Worm (Caenorhabditis elegans) whole organism, mixed stage, embryonic: Measurements from ENCODE around the gene sym-3.

Experiments
- M03D4.4 ChIP-seq: sonication (generic microtip); optimal IDR thresholded peaks from 2 replicates; lab custom pipeline; 2017; ENCODE audit warnings: mild to moderate bottlenecking, missing genetic modification characterization, missing compliant biosample characterization
- bed-3 ChIP-seq: fragments of 200-800 bp; sonication (Bioruptor generic); optimal IDR thresholded peaks from 3 replicates; lab custom pipeline; 2018; ENCODE audit warnings: mild to moderate bottlenecking, missing genetic modification characterization, moderate library complexity, missing compliant biosample characterization
- blmp-1 ChIP-seq: fragments of 150-350 bp; optimal IDR thresholded peaks from 2 replicates; lab custom pipeline; 2014; ENCODE audit warnings: missing biosample characterization, missing genetic modification characterization
- ceh-39 ChIP-seq: fragments of 150-350 bp; optimal IDR thresholded peaks from 2 replicates; lab custom pipeline; 2014; ENCODE audit warnings: missing biosample characterization, missing genetic modification characterization
- ceh-43 ChIP-seq: fragments of 200-800 bp; sonication (Bioruptor generic); optimal IDR thresholded peaks from 2 replicates; lab custom pipeline; 2018; ENCODE audit warnings: mild to moderate bottlenecking, missing genetic modification characterization, moderate library complexity, missing compliant biosample characterization
- ces-1 ChIP-seq: fragments of 150-350 bp; optimal IDR thresholded peaks from 2 replicates; lab custom pipeline; 2014; ENCODE audit warnings: missing biosample characterization, missing genetic modification reagents, missing genetic modification characterization
- cnd-1 ChIP-seq: fragments of 200-800 bp; sonication (Bioruptor generic); optimal IDR thresholded peaks from 2 replicates; lab custom pipeline; 2018; ENCODE audit warnings: mild to moderate bottlenecking, missing genetic modification characterization, missing compliant biosample characterization
- drap-1 ChIP-seq: fragments of 200-800 bp; sonication (Bioruptor generic); optimal IDR thresholded peaks from 3 replicates; lab custom pipeline; 2018; ENCODE audit warnings: mild to moderate bottlenecking, missing genetic modification characterization, missing compliant biosample characterization
- elt-1 ChIP-seq: sonication (generic microtip); optimal IDR thresholded peaks from 2 replicates; lab custom pipeline; 2017; ENCODE audit warnings: missing genetic modification characterization, mild to moderate bottlenecking, missing compliant biosample characterization, antibody characterized with exemption, moderate library complexity, borderline replicate concordance; ENCODE audit not compliant: insufficient read depth
- elt-3 ChIP-seq: fragments of 150-350 bp; optimal IDR thresholded peaks from 2 replicates; lab custom pipeline; 2014; ENCODE audit warnings: missing biosample characterization, missing genetic modification characterization
- flh-1 ChIP-seq: fragments of 200-800 bp; sonication (Bioruptor generic); optimal IDR thresholded peaks from 2 replicates; lab custom pipeline; 2018; ENCODE audit warnings: mild to moderate bottlenecking, missing genetic modification characterization, moderate library complexity, missing compliant biosample characterization
- ham-2 ChIP-seq: fragments of 200-800 bp; sonication (Bioruptor generic); optimal IDR thresholded peaks from 2 replicates; lab custom pipeline; 2018; ENCODE audit warnings: mild to moderate bottlenecking, missing genetic modification characterization, missing compliant biosample characterization
- lin-13 ChIP-seq: fragments of 150-350 bp; optimal IDR thresholded peaks from 2 replicates; lab custom pipeline; 2014; ENCODE audit warnings: missing biosample characterization, missing genetic modification characterization
- lin-32 ChIP-seq: fragments of 200-800 bp; sonication (Bioruptor generic); optimal IDR thresholded peaks from 2 replicates; lab custom pipeline; 2018; ENCODE audit warnings: mild to moderate bottlenecking, missing genetic modification characterization, missing compliant biosample characterization
- lsy-2 ChIP-seq: fragments of 150-350 bp; optimal IDR thresholded peaks from 2 replicates; lab custom pipeline; 2014; ENCODE audit warnings: missing biosample characterization, missing genetic modification characterization
- mep-1 ChIP-seq: fragments of 150-350 bp; optimal IDR thresholded peaks from 2 replicates; lab custom pipeline; 2017; ENCODE audit warnings: missing biosample characterization, missing genetic modification reagents, missing genetic modification characterization, inconsistent platforms
- mls-2 ChIP-seq: sonication (generic microtip); optimal IDR thresholded peaks from 2 replicates; lab custom pipeline; 2016; ENCODE audit warnings: mild to moderate bottlenecking, missing genetic modification characterization, moderate library complexity, missing compliant biosample characterization
- nhr-2 ChIP-seq: fragments of 150-350 bp; optimal IDR thresholded peaks from 2 replicates; lab custom pipeline; 2014; ENCODE audit warnings: missing biosample characterization, missing genetic modification characterization
- nhr-237 ChIP-seq: fragments of 150-350 bp; optimal IDR thresholded peaks from 2 replicates; lab custom pipeline; 2014; ENCODE audit warnings: missing biosample characterization, missing genetic modification characterization
- nhr-28 ChIP-seq: fragments of 150-350 bp; optimal IDR thresholded peaks from 2 replicates; lab custom pipeline; 2014; ENCODE audit warnings: missing biosample characterization, missing genetic modification characterization
- nhr-76 ChIP-seq: sonication (generic microtip); optimal IDR thresholded peaks from 2 replicates; lab custom pipeline; 2017; ENCODE audit warnings: missing biosample characterization, missing genetic modification characterization
- pha-4 ChIP-seq: fragments of 150-350 bp; optimal IDR thresholded peaks from 2 replicates; lab custom pipeline; 2018; ENCODE audit warnings: missing biosample characterization, missing genetic modification reagents, missing genetic modification characterization
- sem-2 ChIP-seq: fragments of 200-800 bp; sonication (Bioruptor generic); optimal IDR thresholded peaks from 2 replicates; lab custom pipeline; 2018; ENCODE audit warnings: mild to moderate bottlenecking, missing genetic modification characterization, missing compliant biosample characterization
- snpc-4 ChIP-seq: fragments of 150-350 bp; optimal IDR thresholded peaks from 2 replicates; lab custom pipeline; 2014; ENCODE audit warnings: missing biosample characterization, missing genetic modification characterization
- sptf-1 ChIP-seq: sonication (generic microtip); optimal IDR thresholded peaks from 2 replicates; lab custom pipeline; 2017; ENCODE audit warnings: mild to moderate bottlenecking, missing genetic modification characterization, moderate library complexity, missing compliant biosample characterization
- unc-120 ChIP-seq: sonication (generic microtip); optimal IDR thresholded peaks from 2 replicates; lab custom pipeline; 2017; ENCODE audit warnings: missing genetic modification characterization, missing compliant biosample characterization; ENCODE audit not compliant: poor library complexity, severe bottlenecking
- unc-39 ChIP-seq: fragments of 150-350 bp; optimal IDR thresholded peaks from 2 replicates; lab custom pipeline; 2014; ENCODE audit warnings: missing biosample characterization, missing genetic modification characterization
- unc-62 ChIP-seq: fragments of 150-350 bp; optimal IDR thresholded peaks from 2 replicates; lab custom pipeline; 2014; ENCODE audit warnings: missing biosample characterization, missing genetic modification reagents, missing genetic modification characterization
- zip-8 ChIP-seq: fragments of 150-350 bp; optimal IDR thresholded peaks from 2 replicates; lab custom pipeline; 2014; ENCODE audit warnings: missing biosample characterization, missing genetic modification characterization
- ztf-11 ChIP-seq: fragments of 150-350 bp; optimal IDR thresholded peaks from 2 replicates; lab custom pipeline; 2014; ENCODE audit warnings: missing biosample characterization, missing genetic modification characterization

Gene sym-3

DNA sequence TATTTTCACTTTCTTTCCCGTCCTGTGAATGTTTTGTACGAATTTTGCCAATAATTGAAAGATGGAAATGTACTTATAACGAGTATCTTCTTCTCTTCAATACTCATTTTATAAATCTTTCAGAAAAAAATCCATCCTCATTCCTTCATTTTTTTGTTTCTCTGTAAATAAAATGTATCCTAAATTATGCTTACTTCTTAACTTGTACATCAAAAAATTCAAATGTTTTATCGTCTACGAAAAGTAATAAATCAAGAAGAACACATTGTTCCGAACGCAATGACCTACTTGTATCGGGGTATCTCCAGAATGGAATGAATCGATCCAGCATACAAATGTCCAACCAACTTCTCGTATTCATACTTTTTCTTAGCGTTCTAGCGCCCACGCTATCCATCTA, 12.6 kb downstream of the sym-3 start, which contains the start of gene F46G11.6:
F46G11.6 (plus strand) TSS at position 301 of the 400 bp plus-strand sequence.
- TF ChIP-seq lin-13 (tag; lab: Kevin White, UChicago) (no peak), nhr-2 (tag; lab: Kevin White, UChicago) (no peak), ham-2 (GFP tag; lab: Kevin White, UChicago) (no peak), mep-1 (tag; lab: Kevin White, UChicago) (no peak), nhr-237 (no peak), cnd-1 (tag; lab: Kevin White, UChicago) (no peak), elt-3 (tag; lab: Kevin White, UChicago) (no peak)

ce11 chrX:5787861-5788260, 14.3 kb downstream of the sym-3 start, which contains the start of gene F46G11.2:
TSS of gene F46G11.2 (plus strand) at chrX:5788161.
- TF ChIP-seq elt-1 (tag; lab: Kevin White, UChicago) (no peak), lin-13 (tag; lab: Kevin White, UChicago) (no peak), ztf-11 (tag; lab: Kevin White, UChicago) (no peak), pha-4 (tag; lab: Kevin White, UChicago) (no peak), blmp-1 (tag; lab: Kevin White, UChicago) (no peak), sptf-1 (no peak)

DNA sequence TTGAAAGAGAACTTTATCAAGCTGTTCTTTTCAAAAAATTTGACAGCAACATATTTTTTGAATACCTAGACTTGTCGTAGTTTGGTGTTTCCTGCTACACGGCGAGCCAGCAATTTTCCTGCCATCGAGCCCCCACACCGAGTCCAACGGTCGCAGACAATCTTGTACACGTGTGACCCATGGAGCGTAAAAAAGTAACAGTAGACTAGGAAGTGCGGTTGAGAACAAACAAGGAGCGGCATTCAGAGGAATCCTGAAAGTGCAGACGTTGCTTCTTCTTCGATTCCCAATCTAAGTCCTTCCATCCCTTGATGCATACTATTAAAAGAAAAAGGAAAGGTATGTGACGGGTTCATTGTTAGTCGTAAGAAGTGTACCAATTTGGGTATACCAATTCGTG, 17.3 kb downstream of the sym-3 start, which contains the start of gene twnk-1:
twnk-1 (plus strand) TSS at position 301 of the 400 bp plus-strand sequence.
- no peak for TF ChIP-seq snpc-4 (tag; lab: Kevin White, UChicago)
- no peak for TF ChIP-seq nhr-76 (tag; lab: Kevin White, UChicago)
- no peak for TF ChIP-seq M03D4.4 (tag; lab: Kevin White, UChicago)
- no peak for TF ChIP-seq bed-3 (GFP tag; lab: Kevin White, UChicago)
- TF ChIP-seq unc-62 (GFP tag; lab: Kevin White, UChicago), result no peak
- no peak for TF ChIP-seq flh-1 (GFP tag; lab: Kevin White, UChicago)
- no peak for TF ChIP-seq zip-8 (tag; lab: Kevin White, UChicago)
- TF ChIP-seq ceh-39, result no peak
- no peak for TF ChIP-seq elt-3 (tag; lab: Kevin White, UChicago)
- no peak for TF ChIP-seq nhr-237
- TF ChIP-seq lsy-2 (tag; lab: Kevin White, UChicago), result no peak
- no peak for TF ChIP-seq ces-1 (GFP tag; lab: Kevin White, UChicago)
- no peak for TF ChIP-seq pha-4 (tag; lab: Kevin White, UChicago)
- TF ChIP-seq ham-2 (GFP tag; lab: Kevin White, UChicago), result no peak
- TF ChIP-seq elt-1 (tag; lab: Kevin White, UChicago), result no peak
- TF ChIP-seq sptf-1, result no peak
- no peak for TF ChIP-seq unc-39 (tag; lab: Kevin White, UChicago)
- no peak for TF ChIP-seq drap-1 (GFP tag; lab: Kevin White, UChicago)
- TF ChIP-seq mls-2 (tag; lab: Kevin White, UChicago), result no peak
- TF ChIP-seq, all 35 proteins: peak for 0

DNA sequence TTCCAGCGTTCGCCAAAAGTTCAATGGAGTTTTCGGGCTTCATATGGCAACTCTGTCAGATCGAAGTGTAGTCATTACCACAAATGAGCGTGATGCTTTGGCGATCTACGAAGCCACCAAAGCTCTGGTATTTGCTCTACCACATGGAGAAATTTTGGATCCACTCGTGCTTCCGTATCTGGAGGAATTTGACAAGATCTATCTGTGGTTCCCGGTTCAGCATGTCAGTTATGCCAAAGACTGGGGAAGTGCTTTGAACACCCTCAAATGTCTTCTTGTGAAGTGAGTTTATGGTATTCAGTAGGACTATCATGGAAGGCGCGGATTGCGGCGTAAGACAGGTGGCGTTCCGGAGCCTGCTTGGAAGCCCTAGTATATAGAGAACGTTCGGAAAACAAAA, 20.9 kb downstream of the sym-3 start:
- TF ChIP-seq sem-2 (GFP tag; lab: Kevin White, UChicago), result no peak
- no peak for TF ChIP-seq unc-39 (tag; lab: Kevin White, UChicago)

DNA sequence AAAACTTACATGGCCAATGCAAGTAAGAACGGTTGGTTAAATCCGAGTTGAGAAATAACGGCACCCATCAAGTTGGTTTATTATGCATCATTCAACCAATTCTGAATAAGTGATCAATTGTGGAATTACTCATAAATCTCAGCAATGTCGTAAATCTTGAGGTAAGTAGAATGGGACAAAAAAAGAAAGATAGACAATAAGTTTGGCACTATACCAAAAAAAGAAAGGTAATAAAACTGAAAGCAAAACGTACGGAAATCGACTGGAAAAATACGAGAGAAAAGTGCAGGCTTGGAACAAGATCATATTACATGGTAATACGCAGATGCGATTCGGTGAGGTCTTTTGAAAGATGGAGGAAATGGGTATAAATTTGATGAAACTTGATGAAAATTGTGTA, 25.1 kb downstream of the sym-3 start, which contains the start of gene F46G11.4:
F46G11.4 (minus strand) TSS at position 101 of the 400 bp plus-strand sequence.
- TF ChIP-seq bed-3 (GFP tag; lab: Kevin White, UChicago) (no peak), pha-4 (tag; lab: Kevin White, UChicago) (no peak), lin-13 (tag; lab: Kevin White, UChicago) (no peak), snpc-4 (tag; lab: Kevin White, UChicago) (no peak), mls-2 (tag; lab: Kevin White, UChicago) (no peak), M03D4.4 (tag; lab: Kevin White, UChicago) (no peak), ceh-39 (no peak), mep-1 (tag; lab: Kevin White, UChicago) (no peak), zip-8 (tag; lab: Kevin White, UChicago) (no peak), lin-32 (GFP tag; lab: Kevin White, UChicago) (no peak), elt-3 (tag; lab: Kevin White, UChicago) (no peak), ceh-43 (GFP tag; lab: Kevin White, UChicago) (no peak), lsy-2 (tag; lab: Kevin White, UChicago) (no peak), flh-1 (GFP tag; lab: Kevin White, UChicago) (no peak), sptf-1 (no peak), nhr-28 (tag; lab: Kevin White, UChicago) (no peak), unc-120 (tag; lab: Kevin White, UChicago) (no peak)
